Fruit fly (Drosophila melanogaster) whole organism, wandering third instar larva: ENCODE measurements around the gene Vdup1.

Experiments
- Abd-B ChIP-seq: fragments of >200 bp; optimal IDR thresholded peaks from 2 replicates; lab custom pipeline; 2017; ENCODE audit warnings: missing biosample characterization, missing genetic modification characterization
- CG32264 ChIP-seq: fragments of 200-800 bp; sonication (Bioruptor generic); optimal IDR thresholded peaks from 2 replicates; lab custom pipeline; 2016; ENCODE audit warnings: missing biosample characterization, missing genetic modification characterization
- CG9705 ChIP-seq: fragments of 200-800 bp; sonication (Bioruptor generic); optimal IDR thresholded peaks from 2 replicates; lab custom pipeline; 2018; ENCODE audit warnings: missing biosample characterization, mild to moderate bottlenecking, missing genetic modification characterization
- Dfd ChIP-seq: fragments of >200 bp; optimal IDR thresholded peaks from 2 replicates; lab custom pipeline; 2017; ENCODE audit warnings: missing biosample characterization, missing genetic modification characterization
- Dif ChIP-seq: fragments of 200-275, 200-300 bp; sonication (Bioruptor generic); optimal IDR thresholded peaks from 2 replicates; lab custom pipeline; 2018; ENCODE audit warnings: missing biosample characterization, missing genetic modification characterization; ENCODE audit not compliant: partially characterized antibody
- GATAd ChIP-seq: sonication (Bioruptor generic); optimal IDR thresholded peaks from 2 replicates; lab custom pipeline; 2016; ENCODE audit warnings: missing biosample characterization, missing genetic modification characterization
- HLH106 ChIP-seq: fragments of 200-800 bp; optimal IDR thresholded peaks from 3 replicates; lab custom pipeline; 2019; ENCODE audit warnings: missing biosample characterization, mild to moderate bottlenecking, missing genetic modification characterization, moderate library complexity
- Hnf4 ChIP-seq: fragments of 200-800 bp; sonication (Bioruptor generic); optimal IDR thresholded peaks from 2 replicates; lab custom pipeline; 2016; ENCODE audit warnings: missing biosample characterization, mild to moderate bottlenecking, missing genetic modification characterization
- Hr83 ChIP-seq: fragments of 200-300 bp; sonication (Bioruptor generic); optimal IDR thresholded peaks from 2 replicates; lab custom pipeline; 2016; ENCODE audit warnings: missing biosample characterization, mild to moderate bottlenecking, missing genetic modification characterization, moderate library complexity; ENCODE audit not compliant: poor library complexity, severe bottlenecking
- Jra ChIP-seq: sonication (Bioruptor generic); optimal IDR thresholded peaks from 2 replicates; lab custom pipeline; 2016; ENCODE audit warnings: missing biosample characterization, missing genetic modification characterization
- Myc ChIP-seq: fragments of >200 bp; optimal IDR thresholded peaks from 2 replicates; lab custom pipeline; 2017
- N ChIP-seq: fragments of >200 bp; optimal IDR thresholded peaks from 2 replicates; lab custom pipeline; 2018; ENCODE audit warnings: missing biosample characterization, missing external identifiers, missing genetic modification characterization
- OdsH ChIP-seq: fragments of 200-800 bp; sonication (Bioruptor generic); optimal IDR thresholded peaks from 2 replicates; lab custom pipeline; 2016; ENCODE audit warnings: missing biosample characterization, mild to moderate bottlenecking, missing genetic modification characterization
- Rel ChIP-seq, 2 experiments: fragments of 200-800 bp; sonication (Bioruptor generic) in 1 of 2; optimal IDR thresholded peaks; 2 replicates in 1 of 2; 3 replicates in 1 of 2; lab custom pipeline; 2016 to 2019; ENCODE audit warnings: mild to moderate bottlenecking in 2 of 2, missing biosample characterization in 2 of 2, missing genetic modification characterization in 2 of 2, moderate library complexity in 1 of 2
- Sp1 ChIP-seq: fragments of 200-800 bp; sonication (Bioruptor generic); optimal IDR thresholded peaks from 3 replicates; lab custom pipeline; 2019; ENCODE audit warnings: missing biosample characterization, mild to moderate bottlenecking, missing genetic modification characterization, moderate library complexity
- Vsx2 ChIP-seq: fragments of 200-300, 225-300 bp; sonication (Bioruptor generic); optimal IDR thresholded peaks from 2 replicates; lab custom pipeline; 2018; ENCODE audit warnings: missing biosample characterization, missing genetic modification characterization; ENCODE audit not compliant: partially characterized antibody
- br ChIP-seq: fragments of 200-800 bp; sonication (Bioruptor generic); optimal IDR thresholded peaks from 2 replicates; lab custom pipeline; 2016; ENCODE audit warnings: missing biosample characterization, missing genetic modification characterization
- dl ChIP-seq, 2 experiments: fragments of 175-275, 200-275 bp in 1 of 2; fragments of 200-275 bp in 1 of 2; sonication (Bioruptor generic); optimal IDR thresholded peaks; lab custom pipeline; 2018; ENCODE audit warnings: mild to moderate bottlenecking in 2 of 2, missing biosample characterization in 2 of 2, missing genetic modification characterization in 2 of 2, moderate library complexity in 2 of 2; ENCODE audit not compliant: partially characterized antibody in 2 of 2, insufficient read depth in 1 of 2
- dmrt93B ChIP-seq: fragments of 200-800 bp; sonication (Bioruptor generic); optimal IDR thresholded peaks from 2 replicates; lab custom pipeline; 2018; ENCODE audit warnings: missing biosample characterization, mild to moderate bottlenecking, missing genetic modification characterization
- ey ChIP-seq: fragments of 200-800 bp; sonication (Bioruptor generic); optimal IDR thresholded peaks from 2 replicates; lab custom pipeline; 2016; ENCODE audit warnings: missing biosample characterization, missing genetic modification characterization
- foxo ChIP-seq, 2 experiments: fragments of 200-800 bp; sonication (Bioruptor generic); optimal IDR thresholded peaks; 2 replicates in 1 of 2; 3 replicates in 1 of 2; lab custom pipeline; 2016 to 2017; ENCODE audit warnings: missing biosample characterization in 2 of 2, missing genetic modification characterization in 2 of 2
- fru ChIP-seq: fragments of 200-800 bp; sonication (Bioruptor generic); optimal IDR thresholded peaks from 3 replicates; lab custom pipeline; 2016; ENCODE audit warnings: missing biosample characterization, mild to moderate bottlenecking, missing genetic modification characterization
- h ChIP-seq: fragments of 200-800 bp; sonication (Bioruptor generic); optimal IDR thresholded peaks from 3 replicates; lab custom pipeline; 2016; ENCODE audit warnings: missing biosample characterization, mild to moderate bottlenecking, missing genetic modification characterization
- lola ChIP-seq: fragments of >200 bp; optimal IDR thresholded peaks from 2 replicates; lab custom pipeline; 2017; ENCODE audit warnings: missing biosample characterization, missing genetic modification characterization
- psq ChIP-seq: fragments of 200-800 bp; sonication (Bioruptor generic); optimal IDR thresholded peaks from 3 replicates; lab custom pipeline; 2017; ENCODE audit warnings: missing biosample characterization, mild to moderate bottlenecking, missing genetic modification characterization, moderate library complexity
- rgr ChIP-seq: fragments of 200-800 bp; sonication (Bioruptor generic); optimal IDR thresholded peaks from 3 replicates; lab custom pipeline; 2016; ENCODE audit warnings: missing biosample characterization, mild to moderate bottlenecking, missing genetic modification characterization
- sage ChIP-seq: fragments of 200-800 bp; sonication (Bioruptor generic); optimal IDR thresholded peaks from 2 replicates; lab custom pipeline; 2016; ENCODE audit warnings: missing biosample characterization, mild to moderate bottlenecking, missing genetic modification characterization
- tai ChIP-seq: sonication (Bioruptor generic); optimal IDR thresholded peaks from 2 replicates; lab custom pipeline; 2016; ENCODE audit warnings: missing biosample characterization, missing genetic modification characterization
- usp ChIP-seq: fragments of >200 bp; optimal IDR thresholded peaks from 2 replicates; lab custom pipeline; 2017; ENCODE audit warnings: missing biosample characterization, missing genetic modification characterization
- woc ChIP-seq: sonication (Bioruptor generic); optimal IDR thresholded peaks from 2 replicates; lab custom pipeline; 2016; ENCODE audit warnings: missing biosample characterization, mild to moderate bottlenecking, missing genetic modification characterization

Vdup1 gene

DNA sequence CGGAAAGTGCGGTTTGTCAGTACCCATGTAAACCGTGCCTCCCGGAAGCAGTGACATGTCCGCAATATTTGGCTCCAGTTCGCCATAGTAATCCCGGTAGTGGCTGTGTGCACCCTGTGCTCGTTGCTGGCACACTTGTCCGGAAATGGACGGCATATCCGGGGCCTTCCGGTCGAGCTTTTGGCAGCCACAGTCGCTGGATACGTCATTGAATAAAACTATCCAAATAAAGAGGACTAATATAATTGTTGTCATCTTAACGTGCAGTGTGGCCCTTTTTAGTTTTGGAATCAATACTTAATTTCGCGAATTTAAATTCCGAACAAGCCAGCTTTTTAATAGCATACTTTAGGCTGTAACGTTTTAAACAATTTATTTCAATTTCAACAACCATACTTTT lies 2.8 kb downstream of the Vdup1 start, which contains the start of gene CG7049:
Gene CG7049, minus strand, starts transcription at position 280 of the 400 bp plus-strand sequence.
- TF ChIP-seq Myc (lab: Kevin White, UChicago) (peak; percentile 86), N (peak; percentile 50), Jra (GFP tag; lab: Kevin White, UChicago) (no peak)

DNA sequence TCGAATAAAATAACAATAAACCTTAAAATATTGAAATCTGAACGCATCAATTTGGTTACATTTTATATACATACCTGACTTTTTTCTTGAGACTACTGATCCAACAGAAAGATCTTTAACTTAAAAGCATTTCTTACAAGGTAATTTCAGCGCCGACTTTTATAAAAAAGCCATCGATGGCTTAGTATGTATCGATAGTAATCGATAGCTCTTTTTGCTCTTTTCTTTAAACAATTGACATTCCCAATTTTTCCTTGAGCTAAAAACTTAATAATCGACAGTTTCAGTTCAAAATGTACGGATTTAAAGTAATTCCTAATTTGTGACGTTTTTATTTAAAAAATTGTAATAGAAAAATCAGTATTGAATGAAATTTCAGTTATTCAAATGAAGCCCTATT lies 4.3 kb downstream of the Vdup1 start:
- TF ChIP-seq Abd-B (GFP tag; lab: Kevin White, UChicago) (no peak), HLH106 (no peak), usp (GFP tag; lab: Kevin White, UChicago) (no peak), woc (peak; percentile 10), lola (GFP tag; lab: Kevin White, UChicago) (no peak), Jra (GFP tag; lab: Kevin White, UChicago) (peak; percentile 54), CG32264 (GFP tag; lab: Kevin White, UChicago) (no peak), N (no peak)

DNA sequence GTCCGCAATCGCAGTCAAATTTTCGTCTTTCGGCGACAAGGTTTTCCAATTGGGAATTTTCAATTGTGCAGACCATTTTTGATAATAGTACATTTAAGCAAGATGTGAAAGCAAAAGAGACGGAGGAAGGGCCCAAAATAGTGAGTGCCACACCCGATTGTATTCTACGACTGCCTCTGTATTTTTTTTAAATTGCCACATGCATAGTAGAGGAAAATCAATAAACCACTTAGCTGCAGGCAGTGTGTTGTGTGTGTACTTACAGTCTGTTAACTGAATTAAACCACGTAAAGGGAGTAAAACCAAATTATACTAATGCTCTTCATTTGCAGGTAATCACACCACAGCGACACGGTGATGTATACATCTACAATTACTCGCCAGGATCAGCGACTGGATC lies 7.0 kb downstream of the Vdup1 start:
- TF ChIP-seq dmrt93B (GFP tag; lab: Kevin White, UChicago) = no peak

DNA sequence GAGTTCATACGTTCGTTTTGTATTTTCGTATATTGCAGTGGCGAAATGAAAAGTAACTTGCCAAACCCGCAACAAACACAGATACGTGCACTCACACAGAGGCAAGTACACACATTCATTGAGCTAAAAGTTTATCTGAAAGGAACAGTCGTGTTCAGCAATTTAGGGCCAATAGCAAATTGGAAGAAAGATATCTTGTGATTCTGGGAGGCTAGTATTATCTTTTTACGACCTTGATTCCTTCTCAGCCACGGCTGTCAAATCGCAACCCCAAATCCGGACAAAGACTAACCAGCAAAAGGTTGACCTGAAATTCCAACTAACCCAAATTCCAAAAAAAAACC lies 12.0 kb downstream of the Vdup1 start:
- TF ChIP-seq foxo (GFP tag; optimal IDR thresholded peaks at IDR 0.05; lab: Kevin White, UChicago) = peak in 1 of 2 experiments; percentile 45
- TF ChIP-seq psq (GFP tag; lab: Kevin White, UChicago) = peak; percentile 23
- TF ChIP-seq fru (GFP tag; lab: Kevin White, UChicago) = peak; percentile 65
- peak; percentile 4 for TF ChIP-seq woc
- peak; percentile 10 for TF ChIP-seq dmrt93B (GFP tag; lab: Kevin White, UChicago)
- TF ChIP-seq CG32264 (GFP tag; lab: Kevin White, UChicago) = no peak
- TF ChIP-seq Vsx2 (GFP tag; lab: Kevin White, UChicago) = no peak
- TF ChIP-seq Sp1 = peak; percentile 16
- peak; percentile 17 for TF ChIP-seq HLH106
- peak; percentile 17 for TF ChIP-seq OdsH (GFP tag; lab: Kevin White, UChicago)
- TF ChIP-seq ey (GFP tag; lab: Kevin White, UChicago) = peak; percentile 17
- TF ChIP-seq br = no peak

DNA sequence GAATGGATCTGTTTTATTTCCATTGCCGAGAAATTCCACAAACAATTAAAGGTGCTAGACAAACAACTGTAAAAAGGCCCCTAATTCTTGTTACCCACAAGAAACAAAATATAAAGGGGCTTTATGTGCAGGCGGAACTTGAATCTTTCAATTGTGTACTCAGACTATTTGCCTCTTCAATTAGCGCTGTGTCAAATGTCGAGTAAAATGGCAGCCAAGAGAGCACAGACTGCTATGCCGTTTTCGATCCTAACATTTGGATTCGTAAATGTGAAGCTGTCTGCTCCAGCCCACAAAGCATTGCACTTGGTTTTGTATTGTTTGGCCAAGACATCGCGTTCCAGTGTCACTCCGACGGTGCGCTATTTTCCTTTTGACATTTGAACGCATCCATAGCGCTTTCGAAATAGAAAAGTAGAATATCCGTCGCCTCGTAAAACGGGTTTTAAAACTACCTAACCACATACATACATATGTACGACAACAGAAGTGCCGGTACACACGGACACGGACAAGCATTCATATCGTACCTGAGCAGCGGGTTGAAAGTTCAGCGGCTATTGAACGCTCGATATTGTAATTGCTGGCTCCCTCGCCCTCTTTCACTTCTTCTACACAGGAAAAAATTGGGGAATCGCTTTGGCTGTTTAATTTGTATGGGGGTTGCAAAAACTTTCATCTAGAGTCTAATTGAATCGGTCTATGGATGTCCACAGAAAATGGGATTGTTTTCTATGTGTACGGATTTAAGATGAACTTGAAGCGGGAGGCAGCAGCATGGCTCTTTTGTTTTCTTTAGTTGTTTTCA lies 12.6 kb downstream of the Vdup1 start:
- peak; percentile 54 for TF ChIP-seq Sp1
- no peak for TF ChIP-seq N
- TF ChIP-seq br = peak; percentile 37
- TF ChIP-seq foxo (GFP tag; optimal IDR thresholded peaks at IDR 0.05; lab: Kevin White, UChicago) = peak in 1 of 2 experiments; percentile 58
- peak; percentile 1 for TF ChIP-seq Hnf4 (GFP tag; lab: Kevin White, UChicago)
- TF ChIP-seq HLH106 = peak; percentile 57
- TF ChIP-seq Vsx2 (GFP tag; lab: Kevin White, UChicago) = no peak
- TF ChIP-seq rgr = peak; percentile 33
- TF ChIP-seq fru (GFP tag; lab: Kevin White, UChicago) = peak; percentile 77
- TF ChIP-seq h = peak; percentile 60
- TF ChIP-seq woc = peak; percentile 14
- TF ChIP-seq ey (GFP tag; lab: Kevin White, UChicago) = peak; percentile 50
- TF ChIP-seq lola (GFP tag; lab: Kevin White, UChicago) = no peak
- no peak for TF ChIP-seq GATAd (GFP tag; lab: Kevin White, UChicago)
- peak; percentile 27 for TF ChIP-seq OdsH (GFP tag; lab: Kevin White, UChicago)
- no peak for TF ChIP-seq Rel (GFP tag; optimal IDR thresholded peaks at IDR 0.05; lab: Kevin White, UChicago)
- no peak for TF ChIP-seq Rel (tag; optimal IDR thresholded peaks at IDR 0.05; lab: Kevin White, UChicago)
- TF ChIP-seq, all 38 proteins: peak for 11

DNA sequence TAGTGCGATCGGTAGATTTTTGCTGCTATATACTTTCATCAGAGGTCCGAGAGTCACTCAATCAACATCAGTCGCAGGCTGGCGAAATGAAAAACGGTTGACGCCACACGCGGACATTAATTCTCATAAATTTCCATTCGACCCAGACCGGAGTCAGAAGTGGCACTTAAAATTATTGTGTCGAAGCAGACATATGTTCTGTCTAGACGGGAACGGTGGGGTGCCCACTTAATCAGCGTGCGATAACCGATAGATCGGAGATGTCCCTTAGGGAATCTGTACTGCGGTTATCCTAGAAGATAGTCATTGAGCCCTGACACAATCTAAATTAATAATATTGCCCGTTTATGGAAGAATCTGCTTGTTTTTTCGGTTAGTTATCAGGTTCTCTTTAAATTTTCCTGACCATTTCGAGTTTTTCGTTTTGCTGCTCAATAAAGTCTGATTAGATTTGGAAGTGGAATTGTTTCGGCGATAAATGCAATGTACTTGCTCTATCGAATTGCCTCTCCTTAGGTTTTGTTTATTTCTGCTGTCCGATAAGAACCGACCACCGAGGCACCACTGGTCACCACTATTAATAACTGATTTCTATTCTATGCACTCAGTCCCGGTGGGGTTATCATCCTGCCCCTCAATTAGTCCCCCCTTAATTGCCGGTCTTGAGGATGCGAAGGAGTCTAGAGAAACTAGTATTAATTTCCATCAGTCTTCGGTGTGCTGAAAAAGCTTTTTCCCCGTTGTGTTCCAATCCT lies 16.8 kb downstream of the Vdup1 start:
- TF ChIP-seq fru (GFP tag; lab: Kevin White, UChicago) (no peak), lola (GFP tag; lab: Kevin White, UChicago) (no peak), Hr83 (GFP tag; lab: Kevin White, UChicago) (no peak), CG32264 (GFP tag; lab: Kevin White, UChicago) (no peak), woc (no peak), Dif (GFP tag; lab: Kevin White, UChicago) (no peak), Jra (GFP tag; lab: Kevin White, UChicago) (no peak), Dfd (no peak), CG9705 (GFP tag; lab: Kevin White, UChicago) (no peak), h (no peak), dl (GFP tag; optimal IDR thresholded peaks at IDR 0.05; lab: Kevin White, UChicago; ENCODE audit: insufficient read depth in 1 of 2, partially characterized antibody in 2 of 2) (no peak), Sp1 (no peak), tai (GFP tag; lab: Kevin White, UChicago) (no peak), sage (GFP tag; lab: Kevin White, UChicago) (no peak), br (no peak), Hnf4 (GFP tag; lab: Kevin White, UChicago) (no peak)
